Worm (Caenorhabditis elegans) whole organism, L3 larva: ENCODE measurements around the gene trf-1.
A peak's percentile ranks its signal among the peaks of the same experiment; 100 is the strongest.

ENCODE experiments used
- aly-2 ChIP-seq: fragments of 150-350 bp; optimal IDR thresholded peaks from 2 replicates; lab custom pipeline; 2014; ENCODE audit warnings: missing biosample characterization, missing genetic modification characterization
- ceh-82 ChIP-seq: fragments of 150-350 bp; optimal IDR thresholded peaks from 2 replicates; lab custom pipeline; 2014; ENCODE audit warnings: missing biosample characterization, missing genetic modification characterization
- egl-27 ChIP-seq: sonication (generic microtip); optimal IDR thresholded peaks from 4 replicates; lab custom pipeline; 2017; ENCODE audit warnings: missing biosample characterization, missing genetic modification reagents, missing genetic modification characterization
- elt-3 ChIP-seq, 3 experiments: fragments of 150-350 bp in 1 of 3; sonication (generic microtip) in 2 of 3; optimal IDR thresholded peaks; 2 replicates in 2 of 3; 4 replicates in 1 of 3; lab custom pipeline; 2014 to 2017; ENCODE audit warnings: missing biosample characterization in 3 of 3, missing genetic modification characterization in 3 of 3
- eor-1 ChIP-seq, 2 experiments: fragments of 150-350 bp; optimal IDR thresholded peaks; 2 replicates each; lab custom pipeline; 2014 to 2018; ENCODE audit warnings: missing biosample characterization in 2 of 2, missing genetic modification characterization in 2 of 2
- jun-1 ChIP-seq: fragments of 150-350 bp; optimal IDR thresholded peaks from 2 replicates; lab custom pipeline; 2014; ENCODE audit warnings: missing biosample characterization, missing genetic modification reagents, missing genetic modification characterization
- lin-15B ChIP-seq: fragments of 150-350 bp; optimal IDR thresholded peaks from 2 replicates; lab custom pipeline; 2014; ENCODE audit warnings: missing biosample characterization, missing genetic modification characterization
- lin-39 ChIP-seq: fragments of 150-350 bp; optimal IDR thresholded peaks from 2 replicates; lab custom pipeline; 2018; ENCODE audit warnings: missing biosample characterization, missing genetic modification reagents, missing genetic modification characterization
- nhr-12 ChIP-seq: fragments of 150-350 bp; optimal IDR thresholded peaks from 2 replicates; lab custom pipeline; 2014; ENCODE audit warnings: missing biosample characterization, missing genetic modification characterization
- sea-2 ChIP-seq: fragments of 150-350 bp; sonication (generic microtip); optimal IDR thresholded peaks from 4 replicates; lab custom pipeline; 2014; ENCODE audit warnings: missing biosample characterization, missing genetic modification reagents, missing genetic modification characterization
- ztf-4 ChIP-seq: fragments of 150-350 bp; optimal IDR thresholded peaks from 2 replicates; lab custom pipeline; 2014; ENCODE audit warnings: missing biosample characterization, missing genetic modification characterization

DNA sequence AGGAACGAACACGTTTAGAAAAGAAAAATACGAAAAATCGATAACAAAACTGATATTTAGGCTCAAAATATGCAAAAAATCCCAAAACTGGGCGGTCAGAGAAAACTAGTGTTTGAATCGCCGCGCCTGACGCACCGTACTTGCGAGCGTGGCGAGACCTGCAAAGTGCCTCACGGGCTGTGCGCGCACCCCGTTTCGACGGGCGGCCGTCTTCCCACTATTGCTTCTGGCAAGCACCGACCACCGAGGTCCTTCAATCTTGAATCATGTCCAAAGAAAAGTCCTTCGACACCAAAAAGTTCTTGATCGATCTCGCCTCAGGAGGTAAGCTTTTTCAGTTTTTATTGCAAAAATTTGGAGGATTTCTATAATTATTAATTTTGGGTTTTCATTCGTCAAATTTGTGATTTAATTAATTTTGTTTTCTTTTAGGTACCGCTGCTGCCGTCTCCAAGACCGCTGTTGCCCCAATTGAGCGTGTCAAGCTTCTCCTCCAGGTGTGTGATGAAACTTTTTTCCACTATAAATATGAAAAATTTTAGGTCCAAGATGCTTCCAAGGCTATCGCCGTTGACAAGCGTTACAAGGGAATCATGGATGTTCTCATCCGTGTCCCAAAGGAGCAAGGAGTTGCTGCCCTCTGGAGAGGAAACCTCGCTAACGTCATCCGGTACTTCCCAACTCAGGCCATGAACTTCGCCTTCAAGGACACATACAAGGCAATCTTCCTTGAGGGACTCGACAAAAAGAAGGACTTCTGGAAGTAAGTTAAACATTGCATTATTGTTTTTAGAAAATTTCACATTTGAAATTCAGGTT lies 32.9 kb downstream of the trf-1 start, which contains the start of gene ant-1.1:
- peak; percentile 98 for TF ChIP-seq lin-15B (tag; lab: Kevin White, UChicago)
- no peak for TF ChIP-seq eor-1 (tag; optimal IDR thresholded peaks at IDR 0.05; lab: Kevin White, UChicago)
- peak; percentile 78 for TF ChIP-seq egl-27 (tag; lab: Kevin White, UChicago)
- TF ChIP-seq elt-3 (tag; optimal IDR thresholded peaks at IDR 0.05; lab: Kevin White, UChicago) = peak in 1 of 3 experiments; percentile 51
- TF ChIP-seq nhr-12 = no peak
- TF ChIP-seq lin-39 (tag; lab: Kevin White, UChicago) = peak; percentile 98
- peak; percentile 32 for TF ChIP-seq ztf-4 (tag; lab: Kevin White, UChicago)
- TF ChIP-seq sea-2 (GFP tag; lab: Kevin White, UChicago) = no peak
- TF ChIP-seq aly-2 (tag; lab: Kevin White, UChicago) = peak; percentile 31
- TF ChIP-seq jun-1 = peak; percentile 90
- peak; percentile 85 for TF ChIP-seq ceh-82
